Fruit fly (Drosophila melanogaster): ENCODE measurements around the gene CG9522.

DNA sequence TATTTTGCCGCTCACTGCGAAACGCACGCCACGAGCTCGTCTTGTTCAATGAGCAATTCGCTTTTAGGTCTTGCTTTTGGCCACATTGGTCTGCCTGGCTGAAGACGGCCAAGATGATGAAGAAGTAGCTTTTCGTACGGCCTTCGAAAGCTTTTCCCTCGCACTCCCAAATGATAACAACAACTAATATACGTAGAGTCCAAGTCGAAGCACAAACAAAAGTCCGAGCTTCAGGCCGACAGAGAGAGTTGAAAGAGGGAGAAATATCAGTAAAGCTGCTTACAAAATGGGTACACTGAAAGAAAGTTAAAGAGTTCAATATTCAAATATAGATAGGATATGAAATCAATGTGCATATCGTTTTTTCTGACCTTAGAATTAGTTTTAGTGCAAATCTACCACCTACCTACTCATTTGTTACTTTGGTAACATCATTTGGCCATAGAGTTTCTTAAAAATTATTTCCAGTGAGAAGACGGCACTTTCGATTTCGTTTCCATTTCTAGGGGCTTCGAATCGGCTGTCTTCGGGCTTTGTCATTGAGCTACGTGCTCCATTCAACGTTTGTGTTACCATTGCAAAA lies 34.0 kb upstream of the CG9522 start, which contains the start of the genes CG45064 and CG45065:
- TF ChIP-seq Hr96 (GFP tag; optimal IDR thresholded peaks at IDR 0.05) (no peak), cic (GFP tag; optimal IDR thresholded peaks at IDR 0.05) (no peak), Mnt (GFP tag; optimal IDR thresholded peaks at IDR 0.05) (no peak)
